Fruit fly (Drosophila melanogaster) whole organism, embryonic: ENCODE results near the gene Unc-115a.

ENCODE experiments used
- CG11085 ChIP-seq: fragments of 200-800 bp; sonication (Bioruptor generic); IDR thresholded peaks from 2 replicates; pipeline ENCODE4 v1.3.6; 2022; ENCODE audit warnings: missing biosample characterization, missing genetic modification characterization
- CG12104 ChIP-seq: fragments of 200-800 bp; sonication (Bioruptor generic); optimal IDR thresholded peaks from 3 replicates; lab custom pipeline; 2016; ENCODE audit warnings: missing biosample characterization, missing genetic modification characterization
- CG12155 ChIP-seq: fragments of 200-800 bp; sonication (Bioruptor generic); optimal IDR thresholded peaks from 3 replicates; lab custom pipeline; 2016; ENCODE audit warnings: missing biosample characterization, missing genetic modification characterization
- CG12659 ChIP-seq: fragments of 200-800 bp; sonication (Bioruptor generic); optimal IDR thresholded peaks from 3 replicates; lab custom pipeline; 2017; ENCODE audit warnings: mild to moderate bottlenecking, missing biosample characterization, missing genetic modification reagents, missing genetic modification characterization
- CG13123 ChIP-seq: fragments of 200-800 bp; sonication (Bioruptor generic); optimal IDR thresholded peaks from 2 replicates; lab custom pipeline; 2016; ENCODE audit warnings: missing biosample characterization, missing genetic modification characterization
- CG13624 ChIP-seq: fragments of 200-800 bp; sonication (Bioruptor generic); optimal IDR thresholded peaks from 2 replicates; lab custom pipeline; 2016; ENCODE audit warnings: missing biosample characterization, missing genetic modification characterization
- CG13894 ChIP-seq: fragments of 200-800 bp; sonication (Bioruptor generic); optimal IDR thresholded peaks from 3 replicates; lab custom pipeline; 2018; ENCODE audit warnings: missing biosample characterization, mild to moderate bottlenecking, missing genetic modification characterization, moderate library complexity
- CG16815 ChIP-seq: fragments of 200-800 bp; sonication (Bioruptor generic); optimal IDR thresholded peaks from 3 replicates; lab custom pipeline; 2017; ENCODE audit warnings: missing biosample characterization, mild to moderate bottlenecking, missing genetic modification characterization
- CG17361 ChIP-seq: fragments of 200-800 bp; sonication (Bioruptor generic); IDR thresholded peaks from 3 replicates; pipeline ENCODE4 v1.3.6; 2022; ENCODE audit warnings: missing biosample characterization, missing genetic modification characterization
- CG1792 ChIP-seq: fragments of 200-800 bp; sonication (Bioruptor generic); optimal IDR thresholded peaks from 2 replicates; lab custom pipeline; 2016; ENCODE audit warnings: missing biosample characterization, missing genetic modification characterization
- CG4360 ChIP-seq: fragments of 200-800 bp; sonication (Bioruptor generic); IDR thresholded peaks from 2 replicates; pipeline ENCODE4 v1.3.6; 2022; ENCODE audit warnings: missing biosample characterization, missing genetic modification characterization
- CG4730 ChIP-seq: fragments of 200-800 bp; sonication (Bioruptor generic); IDR thresholded peaks from 2 replicates; pipeline ENCODE4 v1.3.6; 2022; ENCODE audit warnings: missing biosample characterization, missing genetic modification characterization
- CG6654 ChIP-seq: fragments of 200-800 bp; sonication (Bioruptor generic); optimal IDR thresholded peaks from 2 replicates; lab custom pipeline; 2017; ENCODE audit warnings: missing biosample characterization, mild to moderate bottlenecking, missing genetic modification characterization
- CG6791 ChIP-seq: fragments of 200-800 bp; sonication (Bioruptor generic); IDR thresholded peaks from 3 replicates; pipeline ENCODE4 v1.3.6; 2022; ENCODE audit warnings: missing biosample characterization, missing genetic modification characterization; ENCODE audit not compliant: partially characterized antibody
- CG6813 ChIP-seq: fragments of 200-800 bp; sonication (Bioruptor generic); optimal IDR thresholded peaks from 2 replicates; lab custom pipeline; 2017; ENCODE audit warnings: missing biosample characterization, missing genetic modification characterization, mild to moderate bottlenecking, moderate library complexity, missing genetic modification reagents
- Camta ChIP-seq: fragments of 200-800 bp; sonication (Bioruptor generic); optimal IDR thresholded peaks from 2 replicates; lab custom pipeline; 2016; ENCODE audit warnings: missing biosample characterization, missing genetic modification characterization
- D19B ChIP-seq: fragments of 200-800 bp; sonication (Bioruptor generic); optimal IDR thresholded peaks from 2 replicates; lab custom pipeline; 2017; ENCODE audit warnings: missing biosample characterization, mild to moderate bottlenecking, missing genetic modification characterization
- Dll ChIP-seq: fragments of 200-800 bp; sonication (Bioruptor generic); IDR thresholded peaks from 4 replicates; pipeline ENCODE4 v1.3.6; 2022; ENCODE audit warnings: missing biosample characterization, missing genetic modification characterization; ENCODE audit not compliant: partially characterized antibody
- Dref ChIP-seq: fragments of 200-800 bp; sonication (Bioruptor generic); IDR thresholded peaks from 2 replicates; pipeline ENCODE4 v1.3.6; 2022; ENCODE audit warnings: missing biosample characterization, missing genetic modification characterization
- Hey ChIP-seq: fragments of 200-800 bp; sonication (Bioruptor generic); optimal IDR thresholded peaks from 3 replicates; lab custom pipeline; 2018; ENCODE audit warnings: missing biosample characterization, mild to moderate bottlenecking, missing genetic modification characterization
- HmgD ChIP-seq: fragments of 200-800 bp; sonication (Bioruptor generic); optimal IDR thresholded peaks from 3 replicates; lab custom pipeline; 2016; ENCODE audit warnings: missing biosample characterization, missing genetic modification characterization
- Hmr ChIP-seq: fragments of 200-800 bp; sonication (Bioruptor generic); optimal IDR thresholded peaks from 3 replicates; lab custom pipeline; 2017; ENCODE audit warnings: mild to moderate bottlenecking, missing biosample characterization, missing genetic modification reagents, missing genetic modification characterization
- Sox100B ChIP-seq: fragments of 200-800 bp; sonication (Bioruptor generic); optimal IDR thresholded peaks from 3 replicates; lab custom pipeline; 2018; ENCODE audit warnings: missing biosample characterization, mild to moderate bottlenecking, missing genetic modification characterization
- Sox102F ChIP-seq: fragments of 200-800 bp; sonication (Bioruptor generic); optimal IDR thresholded peaks from 2 replicates; lab custom pipeline; 2018; ENCODE audit warnings: missing biosample characterization, mild to moderate bottlenecking, missing genetic modification characterization, moderate library complexity
- TFAM ChIP-seq: fragments of 200-800 bp; sonication (Bioruptor generic); optimal IDR thresholded peaks from 2 replicates; lab custom pipeline; 2017; ENCODE audit warnings: missing biosample characterization, missing genetic modification characterization, inconsistent platforms
- Taf1 ChIP-seq: fragments of 200-800 bp; sonication (Bioruptor generic); IDR thresholded peaks from 2 replicates; pipeline ENCODE4 v1.3.6; 2022; ENCODE audit warnings: missing biosample characterization, missing genetic modification characterization
- Vsx1 ChIP-seq: fragments of 200-800 bp; sonication (Bioruptor generic); optimal IDR thresholded peaks from 2 replicates; lab custom pipeline; 2017; ENCODE audit warnings: missing biosample characterization, mild to moderate bottlenecking, missing genetic modification characterization, missing genetic modification reagents
- ab ChIP-seq: fragments of 200-800 bp; sonication (Bioruptor generic); optimal IDR thresholded peaks from 2 replicates; lab custom pipeline; 2016; ENCODE audit warnings: missing biosample characterization, missing genetic modification characterization
- al ChIP-seq: fragments of 200-800 bp; sonication (Bioruptor generic); IDR thresholded peaks from 2 replicates; pipeline ENCODE4 v1.3.6; 2022; ENCODE audit warnings: missing biosample characterization, missing genetic modification characterization
- ara ChIP-seq: fragments of 200-800 bp; sonication (Bioruptor generic); IDR thresholded peaks from 2 replicates; pipeline ENCODE4 v1.3.6; 2022; ENCODE audit warnings: missing biosample characterization, missing genetic modification characterization
- bab2 ChIP-seq: fragments of 200-800 bp; sonication (Bioruptor generic); optimal IDR thresholded peaks from 2 replicates; lab custom pipeline; 2016; ENCODE audit warnings: missing biosample characterization, missing genetic modification characterization
- cato ChIP-seq: fragments of 200-800 bp; sonication (Bioruptor generic); optimal IDR thresholded peaks from 2 replicates; lab custom pipeline; 2016; ENCODE audit warnings: missing biosample characterization, missing genetic modification characterization, borderline replicate concordance
- chm ChIP-seq: fragments of 200-800 bp; sonication (Bioruptor generic); IDR thresholded peaks from 2 replicates; pipeline ENCODE4 v1.3.6; 2022; ENCODE audit warnings: missing biosample characterization, missing genetic modification characterization
- corto ChIP-seq: fragments of 200-800 bp; sonication (Bioruptor generic); optimal IDR thresholded peaks from 2 replicates; lab custom pipeline; 2016; ENCODE audit warnings: missing biosample characterization, mild to moderate bottlenecking, missing genetic modification characterization, moderate library complexity
- cwo ChIP-seq: fragments of 200-800 bp; sonication (Bioruptor generic); optimal IDR thresholded peaks from 3 replicates; lab custom pipeline; 2017; ENCODE audit warnings: missing biosample characterization, missing genetic modification characterization, mild to moderate bottlenecking, moderate library complexity, missing genetic modification reagents
- dpn ChIP-seq, 2 experiments: fragments of 200-800 bp; sonication (Bioruptor generic); optimal IDR thresholded peaks; 3 replicates each; lab custom pipeline; 2016; ENCODE audit warnings: missing biosample characterization in 2 of 2, missing genetic modification characterization in 2 of 2
- ems ChIP-seq: fragments of 200-800 bp; sonication (Bioruptor generic); optimal IDR thresholded peaks from 3 replicates; lab custom pipeline; 2016; ENCODE audit warnings: missing biosample characterization, missing genetic modification characterization
- eve ChIP-seq, 2 experiments: fragments of >200 bp; optimal IDR thresholded peaks; 2 replicates each; lab custom pipeline; 2017; ENCODE audit warnings: missing biosample characterization in 2 of 2, missing genetic modification characterization in 2 of 2
- gce ChIP-seq: fragments of 200-800 bp; sonication (Bioruptor generic); IDR thresholded peaks from 3 replicates; pipeline ENCODE4 v1.3.6; 2022; ENCODE audit warnings: missing biosample characterization, missing genetic modification characterization
- grn ChIP-seq: fragments of 200-800 bp; sonication (Bioruptor generic); optimal IDR thresholded peaks from 3 replicates; lab custom pipeline; 2017; ENCODE audit warnings: missing biosample characterization, missing genetic modification characterization
- gsb ChIP-seq: fragments of 200-800 bp; sonication (Bioruptor generic); IDR thresholded peaks from 2 replicates; pipeline ENCODE4 v1.3.6; 2022; ENCODE audit warnings: missing biosample characterization, missing genetic modification characterization
- gsb-n ChIP-seq: fragments of 200-800 bp; sonication (Bioruptor generic); optimal IDR thresholded peaks from 3 replicates; lab custom pipeline; 2018; ENCODE audit warnings: missing biosample characterization, mild to moderate bottlenecking, missing genetic modification characterization
- hkb ChIP-seq, 2 experiments: fragments of 200-800 bp in 1 of 2; fragments of >200 bp in 1 of 2; sonication (Bioruptor generic) in 1 of 2; IDR thresholded peaks in 1 of 2; optimal IDR thresholded peaks in 1 of 2; 2 replicates each; pipeline versions ENCODE4 v1.3.6 to Lab custom; 2017 to 2022; ENCODE audit warnings: missing biosample characterization in 1 of 2, missing genetic modification characterization in 1 of 2
- jing ChIP-seq: fragments of 200-800 bp; sonication (Bioruptor generic); optimal IDR thresholded peaks from 2 replicates; lab custom pipeline; 2018; ENCODE audit warnings: missing biosample characterization, mild to moderate bottlenecking, missing genetic modification characterization
- mam ChIP-seq: fragments of 200-800 bp; sonication (Bioruptor generic); optimal IDR thresholded peaks from 3 replicates; lab custom pipeline; 2016; ENCODE audit warnings: missing biosample characterization, missing genetic modification characterization
- pan ChIP-seq, 4 experiments: fragments of >200 bp in 3 of 4; fragments of 200-800 bp in 1 of 4; sonication (Bioruptor generic) in 1 of 4; optimal IDR thresholded peaks in 3 of 4; IDR thresholded peaks in 1 of 4; 2 replicates each; pipeline versions ENCODE4 v1.3.6 to Lab custom; 2017 to 2022; ENCODE audit warnings: missing biosample characterization in 2 of 4, missing genetic modification characterization in 2 of 4, mixed read lengths in 1 of 4
- ro ChIP-seq: fragments of 200-800 bp; sonication (Bioruptor generic); IDR thresholded peaks from 2 replicates; pipeline ENCODE4 v1.3.6; 2022; ENCODE audit warnings: missing biosample characterization, missing genetic modification characterization
- schlank ChIP-seq: fragments of 200-800 bp; sonication (Bioruptor generic); optimal IDR thresholded peaks from 2 replicates; lab custom pipeline; 2018; ENCODE audit warnings: missing biosample characterization, mild to moderate bottlenecking, missing genetic modification characterization
- sens ChIP-seq: fragments of 200-800 bp; sonication (Bioruptor generic); peaks from one replicate; lab custom pipeline; 2016; ENCODE audit warnings: missing biosample characterization, missing genetic modification characterization
- sim ChIP-seq: fragments of 200-800 bp; sonication (Bioruptor generic); IDR thresholded peaks from 2 replicates; pipeline ENCODE4 v1.3.6; 2022; ENCODE audit warnings: missing biosample characterization, missing genetic modification characterization
- usp ChIP-seq: fragments of >200 bp; optimal IDR thresholded peaks from 2 replicates; lab custom pipeline; 2017; ENCODE audit warnings: missing biosample characterization, missing genetic modification characterization

The Unc-115a gene

dm6 chr3R:9702567-9702966 is 2.6 kb downstream of the Unc-115a start (continued):
- TF ChIP-seq CG11085 (GFP tag; lab: Robert Waterston, UW) (no peak), CG16815 (peak; percentile 62), hkb (optimal IDR thresholded peaks at IDR 0.05; lab: Kevin White, UChicago) (no peak), hkb (GFP tag; IDR thresholded peaks at IDR 0.05; lab: Robert Waterston, UW) (no peak), Camta (GFP tag; lab: Kevin White, UChicago) (peak; percentile 82), cwo (peak; percentile 81), Dref (GFP tag; lab: Robert Waterston, UW) (no peak), TFAM (GFP tag; lab: Kevin White, UChicago) (peak; percentile 37), mam (GFP tag; lab: Kevin White, UChicago) (peak; percentile 86), Dll (GFP tag; lab: Robert Waterston, UW) (no peak), CG13894 (tag; lab: Kevin White, UChicago) (peak; percentile 70), Hmr (peak; percentile 93), sim (GFP tag; lab: Robert Waterston, UW) (no peak), CG12104 (GFP tag; lab: Kevin White, UChicago) (peak; percentile 79), CG1792 (GFP tag; lab: Kevin White, UChicago) (peak; percentile 71), gce (no peak), corto (GFP tag; lab: Kevin White, UChicago) (no peak), CG4360 (no peak), ems (GFP tag; lab: Kevin White, UChicago) (peak; percentile 85), gsb (GFP tag; lab: Robert Waterston, UW) (no peak), CG6654 (GFP tag; lab: Kevin White, UChicago) (peak; percentile 82), CG4730 (GFP tag; lab: Robert Waterston, UW) (no peak), CG13123 (GFP tag; lab: Kevin White, UChicago) (peak; percentile 73), cato (peak; percentile 65), schlank (tag; lab: Kevin White, UChicago) (peak; percentile 82), ro (GFP tag; lab: Robert Waterston, UW) (no peak), al (GFP tag; lab: Robert Waterston, UW) (no peak), CG17361 (GFP tag; lab: Robert Waterston, UW) (no peak), pan (optimal IDR thresholded peaks at IDR 0.05; lab: Kevin White, UChicago) (no peak), pan (GFP tag; optimal IDR thresholded peaks at IDR 0.05 in 1 of 2, IDR thresholded peaks at IDR 0.05 in 1 of 2) (no peak), CG12155 (peak; percentile 77), CG6791 (GFP tag; lab: Robert Waterston, UW) (no peak), gsb-n (tag; lab: Kevin White, UChicago) (peak; percentile 79), CG13624 (GFP tag; lab: Kevin White, UChicago) (peak; percentile 87), bab2 (GFP tag; lab: Kevin White, UChicago) (peak; percentile 86), CG6813 (GFP tag; lab: Kevin White, UChicago) (peak; percentile 90), D19B (GFP tag; lab: Kevin White, UChicago) (peak; percentile 79), chm (GFP tag; lab: Robert Waterston, UW) (no peak), ara (no peak), usp (GFP tag; lab: Kevin White, UChicago) (no peak), CG12659 (GFP tag; lab: Kevin White, UChicago) (peak; percentile 91), grn (GFP tag; lab: Kevin White, UChicago) (peak; percentile 50), sens (GFP tag; lab: Kevin White, UChicago) (peak; percentile 98), Hey (tag; lab: Kevin White, UChicago) (peak; percentile 34), HmgD (GFP tag; lab: Kevin White, UChicago) (peak; percentile 44), Vsx1 (GFP tag; lab: Kevin White, UChicago) (peak; percentile 81), Sox102F (peak; percentile 90), dpn (GFP tag; optimal IDR thresholded peaks at IDR 0.05; lab: Kevin White, UChicago) (peak; percentile 84 to 87), Sox100B (GFP tag; lab: Kevin White, UChicago) (peak; percentile 86), ab (GFP tag; lab: Kevin White, UChicago) (peak; percentile 70), eve (GFP tag; optimal IDR thresholded peaks at IDR 0.05; lab: Kevin White, UChicago) (no peak), Taf1 (no peak), jing (peak; percentile 83)
